Fruit fly (Drosophila melanogaster) whole organism, embryonic: Measurements from ENCODE around the gene alpha4GT2.
A peak's percentile ranks its signal among the peaks of the same experiment; 100 is the strongest.

Experiments used
- Adf1 ChIP-seq: fragments of 200-800 bp; sonication (Bioruptor generic); IDR thresholded peaks from 2 replicates; pipeline ENCODE4 v1.3.6; 2022; ENCODE audit warnings: missing biosample characterization, missing genetic modification characterization
- CG13296 ChIP-seq: fragments of 200-800 bp; sonication (Bioruptor generic); optimal IDR thresholded peaks from 3 replicates; lab custom pipeline; 2018; ENCODE audit warnings: missing biosample characterization, mild to moderate bottlenecking, missing genetic modification characterization
- CG14710 ChIP-seq: fragments of 200-800 bp; sonication (Bioruptor generic); optimal IDR thresholded peaks from 3 replicates; lab custom pipeline; 2019; ENCODE audit warnings: missing biosample characterization, mild to moderate bottlenecking, missing genetic modification characterization, moderate library complexity
- CG1603 ChIP-seq: fragments of 200-800 bp; sonication (Bioruptor generic); optimal IDR thresholded peaks from 2 replicates; lab custom pipeline; 2019; ENCODE audit warnings: missing biosample characterization, mild to moderate bottlenecking, missing genetic modification characterization, moderate library complexity
- CG17186 ChIP-seq: fragments of 200-800 bp; sonication (Bioruptor generic); optimal IDR thresholded peaks from 3 replicates; lab custom pipeline; 2017; ENCODE audit warnings: missing biosample characterization, missing genetic modification reagents, missing genetic modification characterization
- CG17612 ChIP-seq: fragments of 200-800 bp; sonication (Bioruptor generic); IDR thresholded peaks from 2 replicates; pipeline ENCODE4 v1.3.6; 2022; ENCODE audit warnings: missing biosample characterization, missing genetic modification characterization
- CG18476 ChIP-seq: fragments of 200-800 bp; sonication (Bioruptor generic); optimal IDR thresholded peaks from 2 replicates; lab custom pipeline; 2016; ENCODE audit warnings: missing biosample characterization, mild to moderate bottlenecking, missing genetic modification characterization
- CG18599 ChIP-seq: fragments of 200-800 bp; sonication (Bioruptor generic); optimal IDR thresholded peaks from 3 replicates; lab custom pipeline; 2017; ENCODE audit warnings: missing biosample characterization, missing genetic modification characterization, mild to moderate bottlenecking, moderate library complexity, missing genetic modification reagents
- CG2202 ChIP-seq: fragments of 200-800 bp; sonication (Bioruptor generic); optimal IDR thresholded peaks from 2 replicates; lab custom pipeline; 2018; ENCODE audit warnings: missing biosample characterization, mild to moderate bottlenecking, missing genetic modification characterization
- CG32532 ChIP-seq: fragments of 200-800 bp; sonication (Bioruptor generic); IDR thresholded peaks from 2 replicates; pipeline ENCODE4 v1.3.6; 2022; ENCODE audit warnings: missing biosample characterization, missing genetic modification characterization
- CG32767 ChIP-seq: fragments of 200-800 bp; sonication (Bioruptor generic); IDR thresholded peaks from 2 replicates; pipeline ENCODE4 v1.3.6; 2022; ENCODE audit warnings: missing biosample characterization, missing genetic modification characterization
- CG32772 ChIP-seq: fragments of 200-800 bp; sonication (Bioruptor generic); IDR thresholded peaks from 2 replicates; pipeline ENCODE4 v1.3.6; 2022; ENCODE audit warnings: missing biosample characterization, missing genetic modification characterization
- CG3847 ChIP-seq: fragments of 200-800 bp; sonication (Bioruptor generic); IDR thresholded peaks from 2 replicates; pipeline ENCODE4 v1.3.6; 2022; ENCODE audit warnings: missing biosample characterization, missing genetic modification characterization
- CG5180 ChIP-seq: fragments of 200-800 bp; sonication (Bioruptor generic); optimal IDR thresholded peaks from 3 replicates; lab custom pipeline; 2017; ENCODE audit warnings: missing biosample characterization, missing genetic modification characterization, mild to moderate bottlenecking, moderate library complexity, missing genetic modification reagents
- CG8089 ChIP-seq: fragments of 200-800 bp; sonication (Bioruptor generic); optimal IDR thresholded peaks from 3 replicates; lab custom pipeline; 2016; ENCODE audit warnings: missing biosample characterization, missing genetic modification characterization
- CG8924 ChIP-seq: fragments of 200-800 bp; optimal IDR thresholded peaks from 3 replicates; lab custom pipeline; 2019; ENCODE audit warnings: missing biosample characterization, mild to moderate bottlenecking, missing genetic modification characterization, moderate library complexity
- Dp ChIP-seq: fragments of 200-800 bp; sonication (Bioruptor generic); optimal IDR thresholded peaks from 2 replicates; lab custom pipeline; 2018; ENCODE audit warnings: missing biosample characterization, mild to moderate bottlenecking, missing genetic modification characterization, moderate library complexity
- Fer1 ChIP-seq: fragments of 200-800 bp; sonication (Bioruptor generic); optimal IDR thresholded peaks from 2 replicates; lab custom pipeline; 2017; ENCODE audit warnings: missing biosample characterization, mild to moderate bottlenecking, missing genetic modification characterization
- Hr78 ChIP-seq, 2 experiments: fragments of 200-800 bp in 1 of 2; fragments of >200 bp in 1 of 2; sonication (Bioruptor generic) in 1 of 2; optimal IDR thresholded peaks; 2 replicates each; lab custom pipeline; 2017 to 2019; ENCODE audit warnings: missing biosample characterization in 2 of 2, missing genetic modification characterization in 2 of 2, mild to moderate bottlenecking in 1 of 2, moderate library complexity in 1 of 2
- MBD-R2 ChIP-seq: fragments of 200-800 bp; sonication (Bioruptor generic); IDR thresholded peaks from 2 replicates; pipeline ENCODE4 v1.3.6; 2022; ENCODE audit warnings: missing biosample characterization, missing genetic modification characterization
- MESR4 ChIP-seq: fragments of 200-800 bp; sonication (Bioruptor generic); optimal IDR thresholded peaks from 2 replicates; lab custom pipeline; 2018; ENCODE audit warnings: missing biosample characterization, mild to moderate bottlenecking, missing genetic modification characterization, moderate library complexity
- MTF-1 ChIP-seq: fragments of 200-800 bp; sonication (Bioruptor generic); optimal IDR thresholded peaks from 2 replicates; lab custom pipeline; 2018; ENCODE audit warnings: missing biosample characterization, mild to moderate bottlenecking, missing genetic modification characterization, borderline replicate concordance
- Med ChIP-seq: fragments of 200-800 bp; sonication (Bioruptor generic); peaks from one replicate; lab custom pipeline; 2016; ENCODE audit warnings: missing biosample characterization, missing genetic modification characterization, mild to moderate bottlenecking, inconsistent platforms, moderate library complexity
- Myb ChIP-seq: fragments of 200-800 bp; sonication (Bioruptor generic); optimal IDR thresholded peaks from 2 replicates; lab custom pipeline; 2016; ENCODE audit warnings: missing biosample characterization, missing genetic modification characterization
- Oli ChIP-seq: fragments of 200-800 bp; sonication (Bioruptor generic); optimal IDR thresholded peaks from 2 replicates; lab custom pipeline; 2018; ENCODE audit warnings: missing biosample characterization, mild to moderate bottlenecking, missing genetic modification characterization, moderate library complexity
- Side ChIP-seq: fragments of 200-800 bp; sonication (Bioruptor generic); optimal IDR thresholded peaks from 2 replicates; lab custom pipeline; 2016; ENCODE audit warnings: missing biosample characterization, missing genetic modification characterization
- Xrp1 ChIP-seq: fragments of 200-800 bp; sonication (Bioruptor generic); IDR thresholded peaks from 2 replicates; pipeline ENCODE4 v1.3.6; 2022; ENCODE audit warnings: missing biosample characterization, missing genetic modification characterization
- amos ChIP-seq: fragments of 200-800 bp; sonication (Bioruptor generic); IDR thresholded peaks from 2 replicates; pipeline ENCODE4 v1.3.6; 2022; ENCODE audit warnings: missing biosample characterization, missing genetic modification characterization; ENCODE audit not compliant: partially characterized antibody
- az2 ChIP-seq: fragments of 200-800 bp; sonication (Bioruptor generic); optimal IDR thresholded peaks from 3 replicates; lab custom pipeline; 2016; ENCODE audit warnings: missing biosample characterization, missing genetic modification characterization
- btn ChIP-seq: fragments of 200-800 bp; sonication (Bioruptor generic); optimal IDR thresholded peaks from 2 replicates; lab custom pipeline; 2016; ENCODE audit warnings: missing biosample characterization, missing genetic modification characterization
- dimm ChIP-seq: fragments of 200-800 bp; sonication (Bioruptor generic); IDR thresholded peaks from 2 replicates; pipeline ENCODE4 v1.3.6; 2022; ENCODE audit warnings: missing biosample characterization, missing genetic modification characterization
- dpn ChIP-seq, 2 experiments: fragments of 200-800 bp; sonication (Bioruptor generic); optimal IDR thresholded peaks; 3 replicates each; lab custom pipeline; 2016; ENCODE audit warnings: missing biosample characterization in 2 of 2, missing genetic modification characterization in 2 of 2
- dysf ChIP-seq: fragments of 200-800 bp; sonication (Bioruptor generic); IDR thresholded peaks from 3 replicates; pipeline ENCODE4 v1.3.6; 2022; ENCODE audit warnings: missing biosample characterization, missing genetic modification characterization
- esg ChIP-seq: fragments of 200-800 bp; sonication (Bioruptor generic); conservative IDR thresholded peaks from 2 replicates; pipeline ENCODE4 v1.3.6; 2022; ENCODE audit warnings: missing biosample characterization, missing genetic modification characterization
- ewg ChIP-seq: fragments of 200-800 bp; sonication (Bioruptor generic); optimal IDR thresholded peaks from 3 replicates; lab custom pipeline; 2017; ENCODE audit warnings: mild to moderate bottlenecking, missing biosample characterization, missing genetic modification reagents, missing genetic modification characterization
- gfzf ChIP-seq: fragments of 200-800 bp; sonication (Bioruptor generic); optimal IDR thresholded peaks from 2 replicates; lab custom pipeline; 2016; ENCODE audit warnings: missing biosample characterization, mild to moderate bottlenecking, missing genetic modification characterization, moderate library complexity
- hkb ChIP-seq, 2 experiments: fragments of 200-800 bp in 1 of 2; fragments of >200 bp in 1 of 2; sonication (Bioruptor generic) in 1 of 2; IDR thresholded peaks in 1 of 2; optimal IDR thresholded peaks in 1 of 2; 2 replicates each; pipeline versions ENCODE4 v1.3.6 to Lab custom; 2017 to 2022; ENCODE audit warnings: missing biosample characterization in 1 of 2, missing genetic modification characterization in 1 of 2
- jigr1 ChIP-seq: fragments of 200-800 bp; sonication (Bioruptor generic); IDR thresholded peaks from 3 replicates; pipeline ENCODE4 v1.3.6; 2022; ENCODE audit warnings: missing biosample characterization, missing genetic modification characterization
- lmd ChIP-seq: fragments of 200-800 bp; sonication (Bioruptor generic); IDR thresholded peaks from 2 replicates; pipeline ENCODE4 v1.3.6; 2022; ENCODE audit warnings: missing biosample characterization, missing genetic modification characterization
- luna ChIP-seq: fragments of 200-800 bp; sonication (Bioruptor generic); optimal IDR thresholded peaks from 2 replicates; lab custom pipeline; 2016; ENCODE audit warnings: missing biosample characterization, missing genetic modification characterization
- phol ChIP-seq: fragments of 200-800 bp; sonication (Bioruptor generic); optimal IDR thresholded peaks from 3 replicates; lab custom pipeline; 2018; ENCODE audit warnings: missing biosample characterization, mild to moderate bottlenecking, missing genetic modification characterization, moderate library complexity
- sc ChIP-seq, 3 experiments: fragments of >200 bp in 2 of 3; fragments of 200-800 bp in 1 of 3; sonication (Bioruptor generic) in 1 of 3; optimal IDR thresholded peaks; 2 replicates in 2 of 3; 3 replicates in 1 of 3; lab custom pipeline; 2017; ENCODE audit warnings: mild to moderate bottlenecking in 1 of 3, missing biosample characterization in 1 of 3, missing genetic modification characterization in 1 of 3, missing genetic modification reagents in 1 of 3
- sd ChIP-seq: fragments of 200-800 bp; sonication (Bioruptor generic); optimal IDR thresholded peaks from 3 replicates; lab custom pipeline; 2018; ENCODE audit warnings: missing biosample characterization, mild to moderate bottlenecking, missing genetic modification characterization, moderate library complexity
- tna ChIP-seq: fragments of 200-800 bp; sonication (Bioruptor generic); IDR thresholded peaks from 2 replicates; pipeline ENCODE4 v1.3.6; 2022; ENCODE audit warnings: missing biosample characterization, missing genetic modification characterization; ENCODE audit not compliant: partially characterized antibody
- usp ChIP-seq: fragments of >200 bp; optimal IDR thresholded peaks from 2 replicates; lab custom pipeline; 2017; ENCODE audit warnings: missing biosample characterization, missing genetic modification characterization
- vfl ChIP-seq: fragments of 200-800 bp; sonication (Bioruptor generic); optimal IDR thresholded peaks from 2 replicates; lab custom pipeline; 2016; ENCODE audit warnings: missing biosample characterization, missing genetic modification characterization

alpha4GT2 gene

dm6 chr3R:25880971-25881809, 49.2 kb downstream of the alpha4GT2 start, which contains the start of gene Tsp96F (continued):
- TF ChIP-seq hkb (optimal IDR thresholded peaks at IDR 0.05; lab: Kevin White, UChicago), result no peak
- no peak for TF ChIP-seq hkb (GFP tag; IDR thresholded peaks at IDR 0.05; lab: Robert Waterston, UW)
- no peak for TF ChIP-seq vfl (GFP tag; lab: Kevin White, UChicago)
- TF ChIP-seq gfzf (GFP tag; lab: Kevin White, UChicago), result peak; percentile 95
- peak; percentile 53 for TF ChIP-seq CG14710 (tag; lab: Kevin White, UChicago)
- no peak for TF ChIP-seq CG32772 (GFP tag; lab: Robert Waterston, UW)
- no peak for TF ChIP-seq CG18476 (GFP tag; lab: Kevin White, UChicago)
- TF ChIP-seq esg, result no peak
- TF ChIP-seq amos (GFP tag; lab: Robert Waterston, UW), result peak; percentile 73
- TF ChIP-seq sd (tag; lab: Kevin White, UChicago), result peak; percentile 45
- peak; percentile 42 for TF ChIP-seq MTF-1 (GFP tag; lab: Kevin White, UChicago)
- TF ChIP-seq Xrp1 (GFP tag; lab: Robert Waterston, UW), result peak; percentile 8; the same call in 1 of the 2 replicates
- peak in 1 of 2 experiments; percentile 9 for TF ChIP-seq dpn (GFP tag; optimal IDR thresholded peaks at IDR 0.05; lab: Kevin White, UChicago)
- no peak for TF ChIP-seq usp (GFP tag; lab: Kevin White, UChicago)
- TF ChIP-seq lmd (GFP tag; lab: Robert Waterston, UW), result no peak
- TF ChIP-seq CG3847 (GFP tag; lab: Robert Waterston, UW), result peak; percentile 38; the same call in 1 of the 2 replicates
- TF ChIP-seq btn, result no peak
- no peak for TF ChIP-seq az2 (GFP tag; lab: Kevin White, UChicago)

DNA sequence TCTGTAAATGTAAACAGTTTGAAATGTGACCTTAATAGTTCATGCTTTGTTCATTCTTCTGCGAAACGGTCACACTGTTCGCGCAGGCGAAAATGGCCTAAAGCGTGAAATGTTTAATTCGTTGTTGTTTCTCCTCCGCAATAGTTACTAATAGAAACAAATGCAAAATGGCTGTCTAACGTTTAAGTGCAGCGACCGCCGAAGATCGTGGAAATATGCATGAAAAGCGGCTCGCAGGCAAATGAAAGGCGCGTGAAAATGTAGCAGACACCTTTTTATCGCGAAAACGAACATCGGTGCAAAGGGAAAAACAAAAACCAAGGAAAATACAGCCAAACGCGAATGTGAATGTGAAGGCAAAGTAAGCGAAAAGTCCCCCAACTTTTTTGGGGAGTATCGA, 49.9 kb downstream of the alpha4GT2 start, which contains the start of gene SppL:
Gene SppL, plus strand, starts transcription at position 70 of the 400 bp plus-strand sequence.
- no peak for TF ChIP-seq dysf (GFP tag; lab: Robert Waterston, UW)
- TF ChIP-seq Dp (GFP tag; lab: Kevin White, UChicago), result peak; percentile 41
- peak; percentile 9 for TF ChIP-seq CG17186 (GFP tag; lab: Kevin White, UChicago)
- no peak for TF ChIP-seq Oli (tag; lab: Kevin White, UChicago)
- TF ChIP-seq Adf1, result no peak
- TF ChIP-seq CG5180, result no peak
- TF ChIP-seq CG18599, result no peak
- TF ChIP-seq CG17612 (GFP tag; lab: Robert Waterston, UW), result no peak
- no peak for TF ChIP-seq luna (GFP tag; lab: Kevin White, UChicago)
- TF ChIP-seq phol, result peak; percentile 62
- TF ChIP-seq tna (GFP tag; lab: Robert Waterston, UW), result peak; percentile 12; the same call in 1 of the 2 replicates
- no peak for TF ChIP-seq Hr78 (GFP tag; optimal IDR thresholded peaks at IDR 0.05; lab: Kevin White, UChicago)
- peak; percentile 65 for TF ChIP-seq CG1603
- TF ChIP-seq jigr1 (GFP tag; lab: Robert Waterston, UW), result no peak
- TF ChIP-seq MBD-R2 (GFP tag; lab: Robert Waterston, UW), result peak; percentile 45; the same call in 1 of the 2 replicates
- peak; percentile 66 for TF ChIP-seq Med (GFP tag; lab: Kevin White, UChicago)
- TF ChIP-seq CG8089 (GFP tag; lab: Kevin White, UChicago), result no peak
- TF ChIP-seq CG2202, result peak; percentile 11
- TF ChIP-seq Myb (GFP tag; lab: Kevin White, UChicago), result no peak
- TF ChIP-seq dimm (GFP tag; lab: Robert Waterston, UW), result no peak
- peak; percentile 34 for TF ChIP-seq Fer1 (GFP tag; lab: Kevin White, UChicago)
- 0 out of 2 replicates have a peak, but pooled peaks have one; percentile 29 for TF ChIP-seq CG32767 (GFP tag; lab: Robert Waterston, UW)
- peak; percentile 83 for TF ChIP-seq CG8924
- peak; percentile 71 for TF ChIP-seq ewg (GFP tag; lab: Kevin White, UChicago)
- no peak for TF ChIP-seq az2 (GFP tag; lab: Kevin White, UChicago)
- TF ChIP-seq sc (optimal IDR thresholded peaks at IDR 0.05; lab: Kevin White, UChicago), result no peak
- no peak for TF ChIP-seq sc (GFP tag; optimal IDR thresholded peaks at IDR 0.05; lab: Kevin White, UChicago)
- TF ChIP-seq CG13296 (GFP tag; lab: Kevin White, UChicago), result no peak
- no peak for TF ChIP-seq CG32532 (GFP tag; lab: Robert Waterston, UW)
- TF ChIP-seq Side (GFP tag; lab: Kevin White, UChicago), result no peak
- TF ChIP-seq MESR4, result peak; percentile 79
